Fruit fly (Drosophila melanogaster): ENCODE measurements around the gene spas.
A peak's percentile ranks its signal among the peaks of the same experiment; 100 is the strongest.

spas gene

DNA sequence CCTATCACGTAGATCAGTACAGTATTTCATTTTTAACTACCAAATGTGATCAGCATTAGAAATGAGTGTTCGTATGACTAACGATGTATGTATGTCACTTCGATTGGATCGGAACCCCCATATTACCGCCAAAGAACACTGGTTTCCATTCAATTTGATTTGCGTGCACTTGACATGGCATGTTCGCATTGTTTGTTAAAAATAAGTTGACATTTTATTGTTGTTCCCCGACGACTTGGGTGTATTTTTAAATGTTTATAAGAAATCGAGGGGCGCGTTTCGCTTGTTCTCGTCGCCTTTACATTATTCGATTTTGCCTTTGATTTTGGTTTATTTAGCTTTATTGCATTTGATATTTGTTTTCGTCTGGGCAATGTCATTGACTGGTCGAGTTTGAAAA lies 22.6 kb upstream of the spas start:
- TF ChIP-seq Vsx2 (GFP tag; optimal IDR thresholded peaks at IDR 0.05; ENCODE audit: partially characterized antibody) (no peak), foxo (GFP tag; optimal IDR thresholded peaks at IDR 0.05) (no peak), rgr (GFP tag; optimal IDR thresholded peaks at IDR 0.05) (peak; percentile 7), Rel (GFP tag; optimal IDR thresholded peaks at IDR 0.05) (no peak), Rel (tag; optimal IDR thresholded peaks at IDR 0.05) (peak; percentile 94), OdsH (GFP tag; optimal IDR thresholded peaks at IDR 0.05) (no peak), Jra (GFP tag; optimal IDR thresholded peaks at IDR 0.05) (no peak), CG9705 (GFP tag; optimal IDR thresholded peaks at IDR 0.05) (no peak), psq (GFP tag; optimal IDR thresholded peaks at IDR 0.05) (no peak), ey (GFP tag; optimal IDR thresholded peaks at IDR 0.05) (no peak), Myc (optimal IDR thresholded peaks at IDR 0.05) (no peak), lola (GFP tag; optimal IDR thresholded peaks at IDR 0.05) (no peak), Mio (GFP tag; optimal IDR thresholded peaks at IDR 0.05) (no peak), brk (GFP tag; optimal IDR thresholded peaks at IDR 0.05) (no peak), CG32264 (GFP tag; optimal IDR thresholded peaks at IDR 0.05) (no peak)

DNA sequence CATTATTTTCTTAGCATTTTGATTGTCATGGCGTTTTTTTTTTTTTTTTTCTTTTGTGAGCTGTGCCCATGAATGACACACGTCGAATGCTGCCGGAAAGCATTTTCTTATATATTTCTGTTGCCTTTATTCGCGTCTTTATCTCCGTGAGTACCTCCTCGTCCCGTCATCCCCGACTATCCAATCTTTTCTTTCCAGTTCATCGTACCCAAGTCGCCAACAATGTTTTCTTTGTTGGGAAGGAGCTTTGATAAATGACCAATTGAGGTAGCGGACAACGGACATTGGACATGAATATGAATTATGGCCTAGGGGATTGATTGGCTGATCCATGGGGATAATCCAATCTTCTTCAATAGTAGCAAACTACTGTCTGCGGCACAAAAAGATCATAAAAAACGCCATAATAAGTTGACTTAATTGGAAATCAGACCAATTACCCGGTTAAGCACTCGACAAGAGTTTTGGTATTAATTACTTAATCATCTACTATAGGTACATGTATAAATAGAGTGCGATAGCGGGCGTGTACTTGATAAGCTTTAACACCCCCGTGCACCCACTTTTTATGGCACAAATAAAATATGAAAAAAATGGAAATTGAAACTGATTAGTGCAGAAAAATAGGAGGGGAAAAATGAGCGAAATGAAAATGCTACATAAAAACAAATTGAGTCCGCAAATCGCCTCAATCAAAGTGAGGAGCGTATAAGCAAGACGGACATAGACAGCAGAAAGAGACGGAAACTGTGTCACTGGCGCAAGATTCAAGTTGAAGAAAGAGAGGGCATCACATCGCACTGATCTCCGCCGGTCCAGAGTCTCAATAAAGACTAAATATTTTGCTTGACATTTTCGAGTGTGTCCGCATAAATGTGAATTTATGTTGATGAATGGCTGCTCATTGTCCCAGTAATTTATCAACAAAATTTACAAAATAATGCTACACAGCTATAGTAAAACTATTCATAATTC lies 21.8 kb upstream of the spas start:
- TF ChIP-seq GATAd (GFP tag; optimal IDR thresholded peaks at IDR 0.05) (no peak), dmrt93B (GFP tag; optimal IDR thresholded peaks at IDR 0.05) (no peak), OdsH (GFP tag; optimal IDR thresholded peaks at IDR 0.05) (peak; percentile 21), Dif (GFP tag; optimal IDR thresholded peaks at IDR 0.05; ENCODE audit: partially characterized antibody) (no peak), woc (GFP tag; optimal IDR thresholded peaks at IDR 0.05) (no peak), h (GFP tag; optimal IDR thresholded peaks at IDR 0.05) (peak; percentile 40), HLH106 (tag; optimal IDR thresholded peaks at IDR 0.05) (no peak), ey (GFP tag; optimal IDR thresholded peaks at IDR 0.05) (peak; percentile 8)

DNA sequence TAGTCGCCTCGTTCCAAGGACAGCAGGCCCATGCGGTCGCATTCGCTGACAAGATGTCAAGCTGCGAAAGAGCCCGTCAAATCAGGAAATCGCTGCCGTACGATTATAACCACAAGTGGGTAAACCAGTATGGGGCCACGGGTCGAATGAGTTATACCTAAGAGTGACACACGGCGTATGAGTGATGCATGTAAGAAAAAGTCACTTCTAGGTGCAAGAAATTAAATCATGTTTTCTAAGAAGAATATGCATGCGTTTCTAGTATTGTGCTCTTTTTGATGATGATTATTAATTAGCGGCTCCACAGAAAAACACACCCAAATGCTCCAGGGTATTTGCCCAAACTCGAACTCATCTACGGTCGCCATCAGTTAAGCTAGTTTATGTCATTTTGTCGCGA lies 20.4 kb upstream of the spas start:
- TF ChIP-seq CG9705 (GFP tag; optimal IDR thresholded peaks at IDR 0.05), result no peak
- no peak for TF ChIP-seq woc (GFP tag; optimal IDR thresholded peaks at IDR 0.05)
- TF ChIP-seq CrebA (GFP tag; optimal IDR thresholded peaks at IDR 0.05; ENCODE audit: borderline replicate concordance), result no peak
- no peak for TF ChIP-seq Vsx2 (GFP tag; optimal IDR thresholded peaks at IDR 0.05; ENCODE audit: partially characterized antibody)
- no peak for TF ChIP-seq OdsH (GFP tag; optimal IDR thresholded peaks at IDR 0.05)
- no peak for TF ChIP-seq Hr83 (GFP tag; optimal IDR thresholded peaks at IDR 0.05; ENCODE audit: poor library complexity, severe bottlenecking)
- no peak for TF ChIP-seq foxo (GFP tag; optimal IDR thresholded peaks at IDR 0.05)
- TF ChIP-seq dl (GFP tag; optimal IDR thresholded peaks at IDR 0.05; ENCODE audit: insufficient read depth in 1 of 2, partially characterized antibody in 2 of 2), result no peak
- no peak for TF ChIP-seq rgr (GFP tag; optimal IDR thresholded peaks at IDR 0.05)
- TF ChIP-seq HLH106 (tag; optimal IDR thresholded peaks at IDR 0.05), result no peak
- no peak for TF ChIP-seq jim (GFP tag; optimal IDR thresholded peaks at IDR 0.05)
- no peak for TF ChIP-seq Hr78 (GFP tag; optimal IDR thresholded peaks at IDR 0.05)
- TF ChIP-seq dmrt93B (GFP tag; optimal IDR thresholded peaks at IDR 0.05), result no peak
- TF ChIP-seq pan (optimal IDR thresholded peaks at IDR 0.05), result no peak
- TF ChIP-seq h (GFP tag; optimal IDR thresholded peaks at IDR 0.05), result no peak
- no peak for TF ChIP-seq Myc (optimal IDR thresholded peaks at IDR 0.05)

DNA sequence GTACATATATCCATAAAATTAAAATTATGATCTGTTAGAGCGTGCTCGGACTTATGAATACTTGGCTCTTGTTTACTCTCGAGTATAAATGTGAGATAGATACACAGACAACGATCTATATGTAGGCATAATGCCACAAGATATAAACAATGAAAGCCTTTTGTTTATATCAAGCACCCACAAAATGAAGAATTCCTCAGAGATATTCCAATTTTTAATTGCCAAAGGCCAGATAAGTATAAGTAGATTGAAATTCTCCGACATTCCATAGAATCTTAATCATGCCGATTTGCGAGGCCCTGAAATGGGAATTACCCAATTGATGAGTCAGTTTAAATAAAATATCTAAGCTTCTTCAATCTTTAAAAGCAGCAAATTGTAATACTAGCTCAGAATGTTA lies 16.1 kb upstream of the spas start:
- TF ChIP-seq Myc (optimal IDR thresholded peaks at IDR 0.05) (no peak), lola (GFP tag; optimal IDR thresholded peaks at IDR 0.05) (no peak), dsf (GFP tag; optimal IDR thresholded peaks at IDR 0.05; ENCODE audit: borderline replicate concordance) (no peak), GATAd (GFP tag; optimal IDR thresholded peaks at IDR 0.05) (no peak), CrebA (GFP tag; optimal IDR thresholded peaks at IDR 0.05; ENCODE audit: borderline replicate concordance) (no peak), CG32264 (GFP tag; optimal IDR thresholded peaks at IDR 0.05) (no peak), foxo (GFP tag; optimal IDR thresholded peaks at IDR 0.05) (no peak), Rel (GFP tag; optimal IDR thresholded peaks at IDR 0.05) (no peak), Rel (tag; optimal IDR thresholded peaks at IDR 0.05) (no peak), Hr78 (GFP tag; optimal IDR thresholded peaks at IDR 0.05) (no peak), psq (GFP tag; optimal IDR thresholded peaks at IDR 0.05) (no peak), dmrt93B (GFP tag; optimal IDR thresholded peaks at IDR 0.05) (no peak), Sp1 (GFP tag; optimal IDR thresholded peaks at IDR 0.05) (no peak), woc (GFP tag; optimal IDR thresholded peaks at IDR 0.05) (no peak), fru (GFP tag; optimal IDR thresholded peaks at IDR 0.05) (no peak), rgr (GFP tag; optimal IDR thresholded peaks at IDR 0.05) (no peak)

All from whole organism, wandering third instar larva.